Worm (Caenorhabditis elegans) whole organism, mixed stage, embryonic: ENCODE measurements around the gene ilys-6.

ENCODE experiments used
- bed-3 ChIP-seq: fragments of 200-800 bp; sonication (Bioruptor generic); optimal IDR thresholded peaks from 3 replicates; lab custom pipeline; 2018; ENCODE audit warnings: mild to moderate bottlenecking, missing genetic modification characterization, moderate library complexity, missing compliant biosample characterization
- elt-1 ChIP-seq: sonication (generic microtip); optimal IDR thresholded peaks from 2 replicates; lab custom pipeline; 2017; ENCODE audit warnings: missing genetic modification characterization, mild to moderate bottlenecking, missing compliant biosample characterization, antibody characterized with exemption, moderate library complexity, borderline replicate concordance; ENCODE audit not compliant: insufficient read depth
- elt-3 ChIP-seq: fragments of 150-350 bp; optimal IDR thresholded peaks from 2 replicates; lab custom pipeline; 2014; ENCODE audit warnings: missing biosample characterization, missing genetic modification characterization
- flh-1 ChIP-seq: fragments of 200-800 bp; sonication (Bioruptor generic); optimal IDR thresholded peaks from 2 replicates; lab custom pipeline; 2018; ENCODE audit warnings: mild to moderate bottlenecking, missing genetic modification characterization, moderate library complexity, missing compliant biosample characterization
- lin-13 ChIP-seq: fragments of 150-350 bp; optimal IDR thresholded peaks from 2 replicates; lab custom pipeline; 2014; ENCODE audit warnings: missing biosample characterization, missing genetic modification characterization
- nhr-28 ChIP-seq: fragments of 150-350 bp; optimal IDR thresholded peaks from 2 replicates; lab custom pipeline; 2014; ENCODE audit warnings: missing biosample characterization, missing genetic modification characterization
- nhr-76 ChIP-seq: sonication (generic microtip); optimal IDR thresholded peaks from 2 replicates; lab custom pipeline; 2017; ENCODE audit warnings: missing biosample characterization, missing genetic modification characterization
- pha-4 ChIP-seq: fragments of 150-350 bp; optimal IDR thresholded peaks from 2 replicates; lab custom pipeline; 2018; ENCODE audit warnings: missing biosample characterization, missing genetic modification reagents, missing genetic modification characterization
- unc-62 ChIP-seq: fragments of 150-350 bp; optimal IDR thresholded peaks from 2 replicates; lab custom pipeline; 2014; ENCODE audit warnings: missing biosample characterization, missing genetic modification reagents, missing genetic modification characterization

DNA sequence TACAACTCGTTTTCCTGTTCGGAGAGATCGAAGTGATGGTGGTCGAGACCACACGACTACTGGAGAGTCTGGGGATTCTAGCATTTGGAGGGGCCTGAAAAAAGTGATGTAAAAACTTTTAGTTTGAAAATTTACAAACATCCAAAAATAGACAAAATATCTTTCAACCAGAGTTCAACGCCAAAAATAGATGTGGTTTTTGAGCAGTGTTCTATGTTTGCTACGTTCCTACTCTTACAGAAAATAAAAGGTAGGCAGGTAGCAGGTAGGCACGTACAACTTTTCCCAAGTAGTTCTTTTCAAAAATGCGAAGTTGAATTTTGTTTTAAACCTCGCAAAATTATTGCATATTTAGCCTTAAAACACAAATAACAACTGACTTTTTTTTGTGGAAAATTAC lies 48.9 kb upstream of the ilys-6 start, which contains the start of gene F49F1.14:
- TF ChIP-seq bed-3 (GFP tag; lab: Kevin White, UChicago) (no peak), elt-1 (no peak), pha-4 (tag; lab: Kevin White, UChicago) (no peak), lin-13 (tag; lab: Kevin White, UChicago) (no peak), nhr-76 (tag; lab: Kevin White, UChicago) (no peak), elt-3 (tag; lab: Kevin White, UChicago) (no peak), flh-1 (GFP tag; lab: Kevin White, UChicago) (no peak), nhr-28 (no peak), unc-62 (no peak)
